Worm (Caenorhabditis elegans) whole organism, late embryonic: ENCODE data around the gene ZK546.19.

ENCODE experiments used
- F13H6.1 ChIP-seq: sonication (generic microtip); optimal IDR thresholded peaks from 2 replicates; lab custom pipeline; 2016; ENCODE audit warnings: missing genetic modification characterization, missing compliant biosample characterization
- T23F11.4 ChIP-seq: fragments of 200-800 bp; sonication (Bioruptor generic); optimal IDR thresholded peaks from 2 replicates; lab custom pipeline; 2018; ENCODE audit warnings: mild to moderate bottlenecking, missing genetic modification characterization, missing compliant biosample characterization
- ahr-1 ChIP-seq: sonication (generic microtip); optimal IDR thresholded peaks from 2 replicates; lab custom pipeline; 2016; ENCODE audit warnings: missing genetic modification characterization, missing compliant biosample characterization
- ceh-22 ChIP-seq: sonication (generic microtip); optimal IDR thresholded peaks from 2 replicates; lab custom pipeline; 2017; ENCODE audit warnings: missing biosample characterization, missing genetic modification characterization
- che-1 ChIP-seq: sonication (generic microtip); optimal IDR thresholded peaks from 2 replicates; lab custom pipeline; 2016; ENCODE audit warnings: mild to moderate bottlenecking, missing genetic modification characterization, missing compliant biosample characterization
- dmd-4 ChIP-seq: sonication (generic microtip); optimal IDR thresholded peaks from 2 replicates; lab custom pipeline; 2016; ENCODE audit warnings: borderline replicate concordance, missing genetic modification characterization, missing compliant biosample characterization
- dve-1 ChIP-seq: sonication (generic microtip); optimal IDR thresholded peaks from 2 replicates; lab custom pipeline; 2017; ENCODE audit warnings: antibody characterized with exemption, mild to moderate bottlenecking, missing genetic modification characterization, missing compliant biosample characterization
- elt-2 ChIP-seq: sonication (generic microtip); optimal IDR thresholded peaks from 2 replicates; lab custom pipeline; 2016; ENCODE audit warnings: missing genetic modification reagents, missing genetic modification characterization, missing compliant biosample characterization
- mec-3 ChIP-seq: sonication (generic microtip); optimal IDR thresholded peaks from 2 replicates; lab custom pipeline; 2016; ENCODE audit warnings: borderline replicate concordance, missing genetic modification characterization, missing compliant biosample characterization
- npax-4 ChIP-seq: sonication (generic microtip); optimal IDR thresholded peaks from 2 replicates; lab custom pipeline; 2016; ENCODE audit warnings: missing genetic modification characterization, missing compliant biosample characterization
- pqm-1 ChIP-seq: sonication (generic microtip); optimal IDR thresholded peaks from 2 replicates; lab custom pipeline; 2016; ENCODE audit warnings: missing genetic modification characterization, missing compliant biosample characterization
- tbx-2 ChIP-seq: sonication (generic microtip); optimal IDR thresholded peaks from 2 replicates; lab custom pipeline; 2016; ENCODE audit warnings: missing genetic modification characterization, missing compliant biosample characterization

DNA sequence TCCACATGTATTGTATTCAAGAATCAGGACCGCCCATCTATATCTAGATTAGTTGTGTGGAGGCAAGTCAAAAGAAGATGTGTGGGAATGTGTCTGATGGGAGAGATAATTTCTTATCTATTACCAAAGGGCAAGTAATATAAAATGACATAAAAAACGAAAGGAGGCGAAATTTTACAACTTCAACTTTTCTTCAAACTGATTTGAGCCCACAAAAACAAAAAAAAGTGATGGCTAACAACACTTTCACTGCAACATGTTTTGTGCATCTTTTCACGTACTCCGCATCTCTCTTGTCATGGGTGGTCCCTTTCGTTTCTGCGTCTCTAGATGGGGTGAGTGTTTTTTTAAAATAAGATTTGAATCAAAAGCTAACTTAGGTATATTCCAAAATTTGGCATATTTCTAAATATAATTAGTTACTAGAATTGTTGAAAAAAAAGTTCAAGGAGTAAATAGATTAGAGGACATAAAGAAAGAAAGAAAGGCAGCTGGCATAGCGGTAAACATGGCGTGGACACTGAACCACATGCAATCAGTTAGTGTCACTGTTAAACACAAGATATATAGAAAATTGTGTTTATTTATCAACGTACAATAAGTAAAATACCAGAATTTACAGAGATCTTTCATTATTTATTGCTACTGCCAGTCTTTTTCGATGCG, at the start of gene ZK546.19:
- TF ChIP-seq ceh-22 (tag; lab: Kevin White, UChicago) (no peak), mec-3 (tag; lab: Kevin White, UChicago) (no peak), che-1 (tag; lab: Kevin White, UChicago) (no peak), dmd-4 (tag; lab: Kevin White, UChicago) (no peak), pqm-1 (tag; lab: Kevin White, UChicago) (no peak), F13H6.1 (tag; lab: Kevin White, UChicago) (no peak), dve-1 (tag; lab: Kevin White, UChicago) (no peak), npax-4 (tag; lab: Kevin White, UChicago) (no peak), T23F11.4 (GFP tag; lab: Kevin White, UChicago) (no peak), ahr-1 (tag; lab: Kevin White, UChicago) (no peak), elt-2 (tag; lab: Kevin White, UChicago) (no peak), tbx-2 (tag; lab: Kevin White, UChicago) (no peak)
